Fruit fly (Drosophila melanogaster) whole organism, embryonic: ENCODE measurements around the gene CG10694.

Source experiments
- ATbp ChIP-seq: fragments of 200-800 bp; sonication (Bioruptor generic); optimal IDR thresholded peaks from 2 replicates; lab custom pipeline; 2017; ENCODE audit warnings: missing biosample characterization, mild to moderate bottlenecking, missing genetic modification characterization, missing genetic modification reagents
- Atf-2 ChIP-seq: fragments of 200-800 bp; sonication (Bioruptor generic); optimal IDR thresholded peaks from 2 replicates; lab custom pipeline; 2016; ENCODE audit warnings: missing biosample characterization, missing genetic modification characterization
- Bgb ChIP-seq: fragments of 200-800 bp; sonication (Bioruptor generic); IDR thresholded peaks from 2 replicates; pipeline ENCODE4 v1.3.6; 2022; ENCODE audit warnings: missing biosample characterization, missing genetic modification characterization; ENCODE audit not compliant: partially characterized antibody
- Blimp-1 ChIP-seq: fragments of 200-800 bp; sonication (Bioruptor generic); optimal IDR thresholded peaks from 3 replicates; lab custom pipeline; 2018; ENCODE audit warnings: missing biosample characterization, missing genetic modification characterization, mild to moderate bottlenecking, moderate library complexity, missing genetic modification reagents
- CG10274 ChIP-seq: fragments of 200-800 bp; sonication (Bioruptor generic); optimal IDR thresholded peaks from 3 replicates; lab custom pipeline; 2017; ENCODE audit warnings: missing biosample characterization, mild to moderate bottlenecking, missing genetic modification characterization
- CG11085 ChIP-seq: fragments of 200-800 bp; sonication (Bioruptor generic); IDR thresholded peaks from 2 replicates; pipeline ENCODE4 v1.3.6; 2022; ENCODE audit warnings: missing biosample characterization, missing genetic modification characterization
- CG11560 ChIP-seq: fragments of 200-800 bp; sonication (Bioruptor generic); IDR thresholded peaks from 3 replicates; pipeline ENCODE4 v1.3.6; 2022; ENCODE audit warnings: missing biosample characterization, missing genetic modification characterization
- CG12299 ChIP-seq: fragments of 200-800 bp; sonication (Bioruptor generic); optimal IDR thresholded peaks from 2 replicates; lab custom pipeline; 2018; ENCODE audit warnings: missing biosample characterization, mild to moderate bottlenecking, missing genetic modification characterization
- CG1233 ChIP-seq: fragments of 200-800 bp; sonication (Bioruptor generic); optimal IDR thresholded peaks from 4 replicates; lab custom pipeline; 2018; ENCODE audit warnings: missing biosample characterization, mild to moderate bottlenecking, missing genetic modification characterization
- CG12659 ChIP-seq: fragments of 200-800 bp; sonication (Bioruptor generic); optimal IDR thresholded peaks from 3 replicates; lab custom pipeline; 2017; ENCODE audit warnings: mild to moderate bottlenecking, missing biosample characterization, missing genetic modification reagents, missing genetic modification characterization
- CG13123 ChIP-seq: fragments of 200-800 bp; sonication (Bioruptor generic); optimal IDR thresholded peaks from 2 replicates; lab custom pipeline; 2016; ENCODE audit warnings: missing biosample characterization, missing genetic modification characterization
- CG13287 ChIP-seq: fragments of 200-800 bp; sonication (Bioruptor generic); IDR thresholded peaks from 2 replicates; pipeline ENCODE4 v1.3.6; 2022; ENCODE audit warnings: missing biosample characterization, missing genetic modification characterization; ENCODE audit not compliant: partially characterized antibody
- CG1647 ChIP-seq: fragments of 200-800 bp; sonication (Bioruptor generic); optimal IDR thresholded peaks from 3 replicates; lab custom pipeline; 2016; ENCODE audit warnings: missing biosample characterization, missing genetic modification characterization
- CG16779 ChIP-seq: fragments of 200-800 bp; sonication (Bioruptor generic); IDR thresholded peaks from 2 replicates; pipeline ENCODE4 v1.3.6; 2022; ENCODE audit warnings: missing biosample characterization, missing genetic modification characterization
- CG18476 ChIP-seq: fragments of 200-800 bp; sonication (Bioruptor generic); optimal IDR thresholded peaks from 2 replicates; lab custom pipeline; 2016; ENCODE audit warnings: missing biosample characterization, mild to moderate bottlenecking, missing genetic modification characterization
- CG3281 ChIP-seq: fragments of 200-800 bp; sonication (Bioruptor generic); optimal IDR thresholded peaks from 3 replicates; lab custom pipeline; 2017; ENCODE audit warnings: missing biosample characterization, mild to moderate bottlenecking, missing genetic modification characterization
- CG3995 ChIP-seq: fragments of 200-800 bp; sonication (Bioruptor generic); optimal IDR thresholded peaks from 3 replicates; lab custom pipeline; 2016; ENCODE audit warnings: missing biosample characterization, missing genetic modification characterization
- CG7357 ChIP-seq: fragments of 200-800 bp; sonication (Bioruptor generic); IDR thresholded peaks from 3 replicates; pipeline ENCODE4 v1.3.6; 2022; ENCODE audit warnings: missing biosample characterization, missing genetic modification characterization
- CG8281 ChIP-seq: fragments of 200-800 bp; sonication (Bioruptor generic); optimal IDR thresholded peaks from 2 replicates; lab custom pipeline; 2018; ENCODE audit warnings: missing biosample characterization, mild to moderate bottlenecking, missing genetic modification characterization, moderate library complexity
- CG8388 ChIP-seq: fragments of 200-800 bp; sonication (Bioruptor generic); optimal IDR thresholded peaks from 2 replicates; lab custom pipeline; 2019; ENCODE audit warnings: missing biosample characterization, mild to moderate bottlenecking, missing genetic modification characterization, moderate library complexity
- CHES-1-like ChIP-seq: fragments of 200-800 bp; sonication (Bioruptor generic); optimal IDR thresholded peaks from 2 replicates; lab custom pipeline; 2016; ENCODE audit warnings: missing biosample characterization, missing genetic modification characterization
- Dbx ChIP-seq: fragments of 200-800 bp; sonication (Bioruptor generic); IDR thresholded peaks from 3 replicates; pipeline ENCODE4 v1.3.6; 2022; ENCODE audit warnings: missing biosample characterization, missing genetic modification characterization
- Dref ChIP-seq: fragments of 200-800 bp; sonication (Bioruptor generic); IDR thresholded peaks from 2 replicates; pipeline ENCODE4 v1.3.6; 2022; ENCODE audit warnings: missing biosample characterization, missing genetic modification characterization
- E2f1 ChIP-seq: fragments of 200-800 bp; sonication (Bioruptor generic); IDR thresholded peaks from 2 replicates; pipeline ENCODE4 v1.3.6; 2022; ENCODE audit warnings: missing biosample characterization, missing genetic modification characterization
- ERR ChIP-seq: fragments of 200-800 bp; sonication (Bioruptor generic); optimal IDR thresholded peaks from 2 replicates; lab custom pipeline; 2016; ENCODE audit warnings: missing biosample characterization, missing genetic modification characterization
- HLH3B ChIP-seq: fragments of 200-800 bp; sonication (Bioruptor generic); IDR thresholded peaks from 2 replicates; pipeline ENCODE4 v1.3.6; 2022; ENCODE audit warnings: missing biosample characterization, missing genetic modification characterization
- Hmx ChIP-seq: fragments of 200-800 bp; sonication (Bioruptor generic); optimal IDR thresholded peaks from 2 replicates; lab custom pipeline; 2016; ENCODE audit warnings: missing biosample characterization, missing genetic modification characterization
- Neu2 ChIP-seq: fragments of 200-800 bp; sonication (Bioruptor generic); optimal IDR thresholded peaks from 3 replicates; lab custom pipeline; 2016; ENCODE audit warnings: missing biosample characterization, missing genetic modification characterization, borderline replicate concordance
- Nf-YB ChIP-seq: fragments of 200-800 bp; sonication (Bioruptor generic); optimal IDR thresholded peaks from 3 replicates; lab custom pipeline; 2019; ENCODE audit warnings: missing biosample characterization, mild to moderate bottlenecking, missing genetic modification characterization, moderate library complexity
- Optix ChIP-seq: fragments of 200-800 bp; sonication (Bioruptor generic); IDR thresholded peaks from 3 replicates; pipeline ENCODE4 v1.3.6; 2022; ENCODE audit warnings: missing biosample characterization, missing genetic modification characterization
- Sin3A ChIP-seq: fragments of >200 bp; optimal IDR thresholded peaks from 2 replicates; lab custom pipeline; 2018
- Sox102F ChIP-seq: fragments of 200-800 bp; sonication (Bioruptor generic); optimal IDR thresholded peaks from 2 replicates; lab custom pipeline; 2018; ENCODE audit warnings: missing biosample characterization, mild to moderate bottlenecking, missing genetic modification characterization, moderate library complexity
- bcd ChIP-seq: fragments of 200-800 bp; sonication (Bioruptor generic); optimal IDR thresholded peaks from 2 replicates; lab custom pipeline; 2017; ENCODE audit warnings: missing biosample characterization, mild to moderate bottlenecking, missing genetic modification characterization
- bigmax ChIP-seq: fragments of 200-800 bp; sonication (Bioruptor generic); optimal IDR thresholded peaks from 2 replicates; lab custom pipeline; 2018; ENCODE audit warnings: missing biosample characterization, mild to moderate bottlenecking, missing genetic modification characterization
- cg ChIP-seq: fragments of 200-800 bp; sonication (Bioruptor generic); optimal IDR thresholded peaks from 3 replicates; lab custom pipeline; 2019; ENCODE audit warnings: missing biosample characterization, mild to moderate bottlenecking, missing genetic modification characterization, moderate library complexity
- en ChIP-seq: fragments of 200-800 bp; sonication (Bioruptor generic); optimal IDR thresholded peaks from 2 replicates; lab custom pipeline; 2016; ENCODE audit warnings: missing biosample characterization, missing genetic modification characterization
- ftz-f1 ChIP-seq: fragments of 200-800 bp; sonication (Bioruptor generic); optimal IDR thresholded peaks from 2 replicates; lab custom pipeline; 2016; ENCODE audit warnings: missing biosample characterization, missing genetic modification characterization
- hkb ChIP-seq, 2 experiments: fragments of 200-800 bp in 1 of 2; fragments of >200 bp in 1 of 2; sonication (Bioruptor generic) in 1 of 2; IDR thresholded peaks in 1 of 2; optimal IDR thresholded peaks in 1 of 2; 2 replicates each; pipeline versions ENCODE4 v1.3.6 to Lab custom; 2017 to 2022; ENCODE audit warnings: missing biosample characterization in 1 of 2, missing genetic modification characterization in 1 of 2
- kni ChIP-seq: fragments of 200-800 bp; sonication (Bioruptor generic); optimal IDR thresholded peaks from 3 replicates; lab custom pipeline; 2017; ENCODE audit warnings: mild to moderate bottlenecking, missing biosample characterization, missing genetic modification reagents, missing genetic modification characterization
- mam ChIP-seq: fragments of 200-800 bp; sonication (Bioruptor generic); optimal IDR thresholded peaks from 3 replicates; lab custom pipeline; 2016; ENCODE audit warnings: missing biosample characterization, missing genetic modification characterization
- onecut ChIP-seq: fragments of 200-800 bp; sonication (Bioruptor generic); IDR thresholded peaks from 2 replicates; pipeline ENCODE4 v1.3.6; 2022; ENCODE audit warnings: missing biosample characterization, missing genetic modification characterization
- pros ChIP-seq: fragments of 200-800 bp; sonication (Bioruptor generic); optimal IDR thresholded peaks from 3 replicates; lab custom pipeline; 2019; ENCODE audit warnings: missing biosample characterization, mild to moderate bottlenecking, missing genetic modification characterization, moderate library complexity
- pum ChIP-seq: fragments of 200-800 bp; sonication (Bioruptor generic); optimal IDR thresholded peaks from 2 replicates; lab custom pipeline; 2016; ENCODE audit warnings: missing biosample characterization, missing genetic modification characterization
- pzg ChIP-seq: fragments of 200-800 bp; sonication (Bioruptor generic); optimal IDR thresholded peaks from 3 replicates; lab custom pipeline; 2018; ENCODE audit warnings: missing biosample characterization, mild to moderate bottlenecking, missing genetic modification characterization, moderate library complexity
- ro ChIP-seq: fragments of 200-800 bp; sonication (Bioruptor generic); IDR thresholded peaks from 2 replicates; pipeline ENCODE4 v1.3.6; 2022; ENCODE audit warnings: missing biosample characterization, missing genetic modification characterization
- sob ChIP-seq: fragments of 200-800 bp; sonication (Bioruptor generic); IDR thresholded peaks from 2 replicates; pipeline ENCODE4 v1.3.6; 2022; ENCODE audit warnings: missing biosample characterization, missing genetic modification characterization
- sug ChIP-seq: fragments of 200-800 bp; optimal IDR thresholded peaks from 2 replicates; lab custom pipeline; 2019; ENCODE audit warnings: missing biosample characterization, mild to moderate bottlenecking, missing genetic modification characterization, moderate library complexity
- wdn ChIP-seq: fragments of 200-800 bp; sonication (Bioruptor generic); IDR thresholded peaks from 2 replicates; pipeline ENCODE4 v1.3.6; 2022; ENCODE audit warnings: missing biosample characterization, missing genetic modification characterization
- wor ChIP-seq: fragments of 200-800 bp; sonication (Bioruptor generic); IDR thresholded peaks from 2 replicates; pipeline ENCODE4 v1.3.6; 2022; ENCODE audit warnings: missing biosample characterization, missing genetic modification characterization

The CG10694 gene

DNA sequence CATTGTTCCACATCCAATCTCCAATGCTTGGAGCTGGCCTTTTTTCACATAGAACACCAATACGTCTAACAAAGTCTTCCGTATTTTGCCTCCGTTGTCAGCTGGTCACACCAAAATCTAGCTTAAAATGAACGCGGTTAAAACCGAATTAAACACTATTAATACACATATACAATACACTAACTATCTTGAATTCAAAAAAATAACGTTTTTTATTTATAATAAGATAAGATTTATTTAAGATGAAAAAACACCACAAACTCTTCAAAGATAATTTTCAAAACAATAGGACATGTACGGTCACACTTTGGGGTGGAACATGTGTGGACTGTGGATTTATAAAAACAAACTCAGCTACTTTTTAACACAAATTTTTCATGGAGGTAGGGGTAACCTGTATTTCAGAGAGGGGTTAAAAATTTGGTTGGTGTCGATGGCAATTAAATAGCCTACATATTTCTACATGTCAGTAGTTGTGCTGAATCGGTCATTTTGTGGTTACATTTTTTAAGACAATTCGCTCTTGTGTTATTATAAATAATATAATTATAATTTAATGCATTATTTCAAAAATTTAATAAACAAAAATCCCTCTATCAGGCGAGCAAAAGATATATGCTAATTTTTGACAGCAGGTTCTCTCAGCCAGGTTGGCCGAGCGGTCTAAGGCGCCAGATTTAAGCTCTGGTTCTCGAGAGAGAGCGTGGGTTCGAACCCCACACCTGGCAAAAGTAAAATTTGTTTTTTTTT, 5.3 kb downstream of the CG10694 start, which contains the start of gene CG13605 (continued):
- TF ChIP-seq CG16779 (GFP tag; lab: Robert Waterston, UW), result peak; percentile 60; the same call in 1 of the 2 replicates
- TF ChIP-seq Sox102F (GFP tag; lab: Kevin White, UChicago), result peak; percentile 82
- TF ChIP-seq CG8281 (tag; lab: Kevin White, UChicago), result peak; percentile 27
- TF ChIP-seq Dbx (GFP tag; lab: Robert Waterston, UW), result peak; percentile 73
- TF ChIP-seq CG1233 (GFP tag; lab: Kevin White, UChicago), result peak; percentile 70
- peak; percentile 72 for TF ChIP-seq Blimp-1 (GFP tag; lab: Kevin White, UChicago)
- peak; percentile 51 for TF ChIP-seq CG10274
- TF ChIP-seq Sin3A, result peak; percentile 34
- peak; percentile 23 for TF ChIP-seq sug (tag; lab: Kevin White, UChicago)
- TF ChIP-seq Atf-2, result no peak
- TF ChIP-seq CG12299 (tag; lab: Kevin White, UChicago), result peak; percentile 63
- 0 out of 2 replicates have a peak, but pooled peaks have one; percentile 21 for TF ChIP-seq wdn (GFP tag; lab: Robert Waterston, UW)
- TF ChIP-seq CG3281 (GFP tag; lab: Kevin White, UChicago), result peak; percentile 84
- TF ChIP-seq CG7357, result no peak
- TF ChIP-seq pzg (GFP tag; lab: Kevin White, UChicago), result peak; percentile 63
- no peak for TF ChIP-seq en (GFP tag; lab: Kevin White, UChicago)
- TF ChIP-seq CG11560 (tag; lab: Robert Waterston, UW), result no peak
- no peak for TF ChIP-seq ftz-f1 (GFP tag; lab: Kevin White, UChicago)
- TF ChIP-seq CG3995 (GFP tag; lab: Kevin White, UChicago), result peak; percentile 13
- TF ChIP-seq cg (GFP tag; lab: Kevin White, UChicago), result no peak
- peak; percentile 81 for TF ChIP-seq mam (GFP tag; lab: Kevin White, UChicago)
- peak; percentile 36 for TF ChIP-seq Hmx (GFP tag; lab: Kevin White, UChicago)
- peak; percentile 51 for TF ChIP-seq onecut (GFP tag; lab: Robert Waterston, UW)
- TF ChIP-seq CHES-1-like (GFP tag; lab: Kevin White, UChicago), result peak; percentile 8
- TF ChIP-seq sob (GFP tag; lab: Robert Waterston, UW), result peak; percentile 78
- peak; percentile 34 for TF ChIP-seq CG18476 (GFP tag; lab: Kevin White, UChicago)
- TF ChIP-seq CG1647 (GFP tag; lab: Kevin White, UChicago), result peak; percentile 16
- peak; percentile 37; the same call in 1 of the 2 replicates for TF ChIP-seq E2f1 (GFP tag; lab: Robert Waterston, UW)
- peak; percentile 70 for TF ChIP-seq bcd (GFP tag; lab: Kevin White, UChicago)
- 0 out of 2 replicates have a peak, but pooled peaks have one; percentile 28 for TF ChIP-seq wor (GFP tag; lab: Robert Waterston, UW)
- TF ChIP-seq kni (GFP tag; lab: Kevin White, UChicago), result no peak
- TF ChIP-seq bigmax (GFP tag; lab: Kevin White, UChicago), result peak; percentile 21
- TF ChIP-seq pros (GFP tag; lab: Kevin White, UChicago), result no peak
- TF ChIP-seq ATbp (GFP tag; lab: Kevin White, UChicago), result peak; percentile 78
- no peak for TF ChIP-seq ERR
- peak; percentile 33 for TF ChIP-seq Nf-YB (GFP tag; lab: Kevin White, UChicago)
- TF ChIP-seq HLH3B (GFP tag; lab: Robert Waterston, UW), result peak; percentile 76
- TF ChIP-seq ro (GFP tag; lab: Robert Waterston, UW), result no peak
- peak; percentile 89 for TF ChIP-seq CG12659
- no peak for TF ChIP-seq Neu2 (GFP tag; lab: Kevin White, UChicago)
- peak; percentile 71 for TF ChIP-seq CG8388 (GFP tag; lab: Kevin White, UChicago)
- peak; percentile 52 for TF ChIP-seq Bgb (GFP tag; lab: Robert Waterston, UW)
- no peak for TF ChIP-seq CG13287 (GFP tag; lab: Robert Waterston, UW)
- peak; percentile 44 for TF ChIP-seq pum (GFP tag; lab: Kevin White, UChicago)
- TF ChIP-seq CG11085 (GFP tag; lab: Robert Waterston, UW), result 0 out of 2 replicates have a peak, but pooled peaks have one; percentile 29
- no peak for TF ChIP-seq Dref (GFP tag; lab: Robert Waterston, UW)
- TF ChIP-seq hkb (optimal IDR thresholded peaks at IDR 0.05; lab: Kevin White, UChicago), result no peak
- TF ChIP-seq hkb (GFP tag; IDR thresholded peaks at IDR 0.05; lab: Robert Waterston, UW), result peak; percentile 81
- peak; percentile 47; the same call in 1 of the 3 replicates for TF ChIP-seq Optix (GFP tag; lab: Robert Waterston, UW)
- TF ChIP-seq CG13123 (GFP tag; lab: Kevin White, UChicago), result no peak
